Fruit fly (Drosophila melanogaster): ENCODE measurements around the gene hoe2.

hoe2 gene

DNA sequence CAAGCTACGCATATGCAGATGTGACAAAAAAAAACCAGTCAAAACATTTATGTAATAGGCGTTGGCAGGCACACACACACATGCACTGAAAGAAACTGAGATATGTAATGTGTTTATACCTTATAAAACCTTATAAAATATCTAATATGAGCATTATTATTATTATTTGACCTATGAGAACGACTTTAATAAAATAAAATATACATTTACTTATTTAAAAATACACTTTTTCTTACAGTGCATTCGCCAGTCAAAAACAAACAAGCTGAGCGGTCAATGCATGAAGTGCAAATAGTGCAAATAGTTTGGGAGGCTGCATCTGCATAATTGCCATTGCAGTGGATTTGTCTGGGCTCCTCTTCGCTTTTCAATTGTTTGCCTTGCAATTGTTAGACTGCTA, 28.3 kb downstream of the hoe2 start (continued):
- TF ChIP-seq CG8944 (GFP tag; optimal IDR thresholded peaks at IDR 0.05): no peak
- no peak for TF ChIP-seq tna (GFP tag; IDR thresholded peaks at IDR 0.05; ENCODE audit: partially characterized antibody)
- no peak for TF ChIP-seq CG11456 (GFP tag; IDR thresholded peaks at IDR 0.05)
- peak; percentile 82 for TF ChIP-seq unpg (GFP tag; optimal IDR thresholded peaks at IDR 0.05)
- peak; percentile 80 for TF ChIP-seq CG13296 (GFP tag; optimal IDR thresholded peaks at IDR 0.05)
- TF ChIP-seq ems (GFP tag; optimal IDR thresholded peaks at IDR 0.05): no peak
- TF ChIP-seq nerfin-2 (GFP tag; IDR thresholded peaks at IDR 0.05; ENCODE audit: partially characterized antibody): no peak
- TF ChIP-seq CG9932 (GFP tag; IDR thresholded peaks at IDR 0.05): no peak
- TF ChIP-seq CG12942 (GFP tag; optimal IDR thresholded peaks at IDR 0.05): peak; percentile 54
- TF ChIP-seq CG31441 (GFP tag; IDR thresholded peaks at IDR 0.05): peak; percentile 93
- no peak for TF ChIP-seq ash1 (GFP tag; optimal IDR thresholded peaks at IDR 0.05)
- TF ChIP-seq Eip74EF (GFP tag; optimal IDR thresholded peaks at IDR 0.05): peak in 1 of 2 experiments; percentile 84
- TF ChIP-seq CG11085 (GFP tag; IDR thresholded peaks at IDR 0.05): no peak
- peak; percentile 77; the same call in 2 of the 3 replicates for TF ChIP-seq tgo (GFP tag; IDR thresholded peaks at IDR 0.05)
- peak; percentile 83 for TF ChIP-seq CG12391 (tag; optimal IDR thresholded peaks at IDR 0.05)
- no peak for TF ChIP-seq CG30431 (GFP tag; optimal IDR thresholded peaks at IDR 0.05)
- no peak for TF ChIP-seq hth (optimal IDR thresholded peaks at IDR 0.05)
- TF ChIP-seq CG17328 (GFP tag; IDR thresholded peaks at IDR 0.05): peak; percentile 74
- TF ChIP-seq CG13123 (GFP tag; optimal IDR thresholded peaks at IDR 0.05): no peak
- TF ChIP-seq CG2712 (tag; optimal IDR thresholded peaks at IDR 0.05): peak; percentile 78
- peak; percentile 30 to 70 for TF ChIP-seq Pdp1 (GFP tag; optimal IDR thresholded peaks at IDR 0.05)
- no peak for TF ChIP-seq Hmx (GFP tag; optimal IDR thresholded peaks at IDR 0.05)
- TF ChIP-seq Hr3 (GFP tag; optimal IDR thresholded peaks at IDR 0.05): peak; percentile 69
- peak; percentile 79 for TF ChIP-seq Fer1 (GFP tag; optimal IDR thresholded peaks at IDR 0.05)
- TF ChIP-seq CG42726 (GFP tag; IDR thresholded peaks at IDR 0.05; ENCODE audit: partially characterized antibody): no peak
- peak; percentile 44 for TF ChIP-seq CG7987 (GFP tag; optimal IDR thresholded peaks at IDR 0.05)
- TF ChIP-seq row (GFP tag; IDR thresholded peaks at IDR 0.05): peak; percentile 72
- no peak for TF ChIP-seq Gug (GFP tag; IDR thresholded peaks at IDR 0.05)
- peak; percentile 11 for TF ChIP-seq CG17912 (GFP tag; optimal IDR thresholded peaks at IDR 0.05)
- no peak for TF ChIP-seq CG17802 (tag; optimal IDR thresholded peaks at IDR 0.05)
- TF ChIP-seq CG6683 (GFP tag; optimal IDR thresholded peaks at IDR 0.05): peak; percentile 5
- peak; percentile 70 for TF ChIP-seq kah (GFP tag; optimal IDR thresholded peaks at IDR 0.05)
- peak; percentile 38; the same call in 1 of the 2 replicates for TF ChIP-seq ssp (GFP tag; IDR thresholded peaks at IDR 0.05)
- TF ChIP-seq nmo (GFP tag; optimal IDR thresholded peaks at IDR 0.05): peak; percentile 67
- peak; percentile 56 for TF ChIP-seq grau (tag; optimal IDR thresholded peaks at IDR 0.05)
- TF ChIP-seq CG30020 (tag; optimal IDR thresholded peaks at IDR 0.05): peak; percentile 8
- TF ChIP-seq CG10654 (GFP tag; optimal IDR thresholded peaks at IDR 0.05): peak; percentile 53
- no peak for TF ChIP-seq aop (GFP tag; IDR thresholded peaks at IDR 0.05)
- TF ChIP-seq bbx (GFP tag; IDR thresholded peaks at IDR 0.05; ENCODE audit: partially characterized antibody): no peak
- no peak for TF ChIP-seq chn (GFP tag; optimal IDR thresholded peaks at IDR 0.05)
- no peak for TF ChIP-seq Rx (GFP tag; IDR thresholded peaks at IDR 0.05)
- peak; percentile 64 for TF ChIP-seq sqz (GFP tag; optimal IDR thresholded peaks at IDR 0.05)
- TF ChIP-seq CG16779 (GFP tag; IDR thresholded peaks at IDR 0.05): no peak
- no peak for TF ChIP-seq fu2 (GFP tag; optimal IDR thresholded peaks at IDR 0.05)
- TF ChIP-seq Dfd (GFP tag; optimal IDR thresholded peaks at IDR 0.05): no peak
- no peak for TF ChIP-seq CG13287 (GFP tag; IDR thresholded peaks at IDR 0.05; ENCODE audit: partially characterized antibody)
- peak; percentile 51; the same call in 2 of the 3 replicates for TF ChIP-seq B-H1 (GFP tag; IDR thresholded peaks at IDR 0.05)
- TF ChIP-seq otp (GFP tag; IDR thresholded peaks at IDR 0.05): peak; percentile 30; the same call in 1 of the 3 replicates
- TF ChIP-seq Lpt (GFP tag; optimal IDR thresholded peaks at IDR 0.05): no peak
- TF ChIP-seq NK7.1 (GFP tag; optimal IDR thresholded peaks at IDR 0.05): no peak
- no peak for TF ChIP-seq Gsc (GFP tag; IDR thresholded peaks at IDR 0.05)
- peak; percentile 41 for TF ChIP-seq CG18764 (GFP tag; optimal IDR thresholded peaks at IDR 0.05)

Data from whole organism, embryonic.